Worm (Caenorhabditis elegans) whole organism, L2 larva: ENCODE measurements around the gene H08J19.1.

ENCODE experiments used
- C34F6.9 ChIP-seq: fragments of 150-350 bp; optimal IDR thresholded peaks from 2 replicates; lab custom pipeline; 2014; ENCODE audit warnings: missing biosample characterization, missing genetic modification characterization
- F13H6.1 ChIP-seq: sonication (generic microtip); optimal IDR thresholded peaks from 2 replicates; lab custom pipeline; 2016; ENCODE audit warnings: missing genetic modification characterization, missing compliant biosample characterization
- R02D3.7 ChIP-seq: fragments of 150-350 bp; optimal IDR thresholded peaks from 2 replicates; lab custom pipeline; 2014; ENCODE audit warnings: missing biosample characterization, missing genetic modification characterization
- Y55F3AM.14 ChIP-seq: fragments of 200-800 bp; sonication (Bioruptor generic); optimal IDR thresholded peaks from 2 replicates; lab custom pipeline; 2018; ENCODE audit warnings: mild to moderate bottlenecking, missing genetic modification characterization, missing compliant biosample characterization
- ZK546.5 ChIP-seq: sonication (generic microtip); optimal IDR thresholded peaks from 2 replicates; lab custom pipeline; 2017; ENCODE audit warnings: missing biosample characterization, missing genetic modification characterization
- aly-2 ChIP-seq: fragments of 150-350 bp; optimal IDR thresholded peaks from 2 replicates; lab custom pipeline; 2014; ENCODE audit warnings: missing biosample characterization, missing genetic modification characterization
- ama-1 ChIP-seq: fragments of 150-350 bp; optimal IDR thresholded peaks from 2 replicates; lab custom pipeline; 2018; ENCODE audit warnings: inconsistent platforms
- blmp-1 ChIP-seq: sonication (generic microtip); optimal IDR thresholded peaks from 2 replicates; lab custom pipeline; 2017; ENCODE audit warnings: missing genetic modification characterization, mild to moderate bottlenecking, missing compliant biosample characterization, antibody characterized with exemption, moderate library complexity; ENCODE audit not compliant: insufficient read depth
- ceh-82 ChIP-seq: fragments of 150-350 bp; optimal IDR thresholded peaks from 2 replicates; lab custom pipeline; 2014; ENCODE audit warnings: missing biosample characterization, missing genetic modification characterization
- crh-2 ChIP-seq: sonication (generic microtip); optimal IDR thresholded peaks from 2 replicates; lab custom pipeline; 2017; ENCODE audit warnings: missing biosample characterization, missing genetic modification characterization
- dmd-4 ChIP-seq: sonication (generic microtip); optimal IDR thresholded peaks from 2 replicates; lab custom pipeline; 2017; ENCODE audit warnings: missing biosample characterization, missing genetic modification characterization
- egl-27 ChIP-seq: sonication (generic microtip); optimal IDR thresholded peaks from 3 replicates; lab custom pipeline; 2017; ENCODE audit warnings: missing biosample characterization, missing genetic modification reagents, missing genetic modification characterization
- elt-1 ChIP-seq: fragments of 150-350 bp; optimal IDR thresholded peaks from 2 replicates; lab custom pipeline; 2014; ENCODE audit warnings: missing biosample characterization, missing genetic modification characterization
- elt-3 ChIP-seq: sonication (generic microtip); optimal IDR thresholded peaks from 2 replicates; lab custom pipeline; 2017; ENCODE audit warnings: missing biosample characterization, missing genetic modification characterization
- fos-1 ChIP-seq: fragments of 150-350 bp; optimal IDR thresholded peaks from 2 replicates; lab custom pipeline; 2014; ENCODE audit warnings: missing biosample characterization, missing genetic modification characterization
- gmeb-1 ChIP-seq: fragments of 150-350 bp; optimal IDR thresholded peaks from 2 replicates; lab custom pipeline; 2014; ENCODE audit warnings: missing biosample characterization, missing genetic modification characterization
- lin-11 ChIP-seq: fragments of 150-350 bp; sonication (generic microtip); optimal IDR thresholded peaks from 2 replicates; lab custom pipeline; 2014; ENCODE audit warnings: missing biosample characterization, missing genetic modification characterization, inconsistent platforms, mixed read lengths
- lin-13 ChIP-seq: fragments of 150-350 bp; optimal IDR thresholded peaks from 2 replicates; lab custom pipeline; 2014; ENCODE audit warnings: missing biosample characterization, missing genetic modification reagents, missing genetic modification characterization
- lin-39 ChIP-seq: fragments of 150-350 bp; optimal IDR thresholded peaks from 2 replicates; lab custom pipeline; 2014; ENCODE audit warnings: missing biosample characterization, missing genetic modification reagents, missing genetic modification characterization
- lsy-2 ChIP-seq, 2 experiments: fragments of 150-350 bp in 1 of 2; sonication (generic microtip) in 1 of 2; optimal IDR thresholded peaks; 2 replicates each; lab custom pipeline; 2014 to 2017; ENCODE audit warnings: missing biosample characterization in 2 of 2, missing genetic modification characterization in 2 of 2
- mab-5 ChIP-seq: fragments of 150-350 bp; optimal IDR thresholded peaks from 2 replicates; lab custom pipeline; 2014; ENCODE audit warnings: missing biosample characterization, missing genetic modification characterization
- mbf-1 ChIP-seq: sonication (generic microtip); optimal IDR thresholded peaks from 2 replicates; lab custom pipeline; 2017; ENCODE audit warnings: missing biosample characterization, missing genetic modification characterization
- mdl-1 ChIP-seq, 2 experiments: fragments of 150-350 bp in 1 of 2; sonication (generic microtip) in 1 of 2; optimal IDR thresholded peaks; 2 replicates each; lab custom pipeline; 2017; ENCODE audit warnings: missing biosample characterization in 2 of 2, missing genetic modification characterization in 2 of 2
- nhr-10 ChIP-seq: sonication (generic microtip); optimal IDR thresholded peaks from 2 replicates; lab custom pipeline; 2017; ENCODE audit warnings: missing biosample characterization, missing genetic modification characterization
- nhr-11 ChIP-seq: fragments of 150-350 bp; optimal IDR thresholded peaks from 2 replicates; lab custom pipeline; 2014; ENCODE audit warnings: missing biosample characterization, missing genetic modification characterization
- nhr-129 ChIP-seq: fragments of 150-350 bp; optimal IDR thresholded peaks from 2 replicates; lab custom pipeline; 2014; ENCODE audit warnings: missing biosample characterization, missing genetic modification characterization
- nhr-21 ChIP-seq: fragments of 150-350 bp; optimal IDR thresholded peaks from 2 replicates; lab custom pipeline; 2014; ENCODE audit warnings: missing biosample characterization, missing genetic modification characterization
- nhr-237 ChIP-seq: fragments of 150-350 bp; optimal IDR thresholded peaks from 2 replicates; lab custom pipeline; 2014; ENCODE audit warnings: missing biosample characterization, missing genetic modification characterization
- nhr-25 ChIP-seq: fragments of 150-350 bp; sonication (generic microtip); optimal IDR thresholded peaks from 3 replicates; lab custom pipeline; 2014; ENCODE audit warnings: missing biosample characterization, missing genetic modification characterization
- nhr-6 ChIP-seq: fragments of 150-350 bp; optimal IDR thresholded peaks from 2 replicates; lab custom pipeline; 2014; ENCODE audit warnings: missing biosample characterization, missing genetic modification characterization
- peb-1 ChIP-seq: fragments of 150-350 bp; optimal IDR thresholded peaks from 2 replicates; lab custom pipeline; 2014; ENCODE audit warnings: missing biosample characterization, missing genetic modification characterization
- skn-1 ChIP-seq: sonication (generic microtip); optimal IDR thresholded peaks from 2 replicates; lab custom pipeline; 2017; ENCODE audit warnings: missing biosample characterization, missing genetic modification characterization
- sma-3 ChIP-seq: sonication (generic microtip); optimal IDR thresholded peaks from 2 replicates; lab custom pipeline; 2016; ENCODE audit warnings: missing genetic modification reagents, missing genetic modification characterization, missing compliant biosample characterization
- sma-9 ChIP-seq, 2 experiments: fragments of 150-350 bp in 1 of 2; sonication (generic microtip) in 1 of 2; optimal IDR thresholded peaks; 2 replicates each; lab custom pipeline; 2014 to 2016; ENCODE audit warnings: missing genetic modification characterization in 2 of 2, mild to moderate bottlenecking in 1 of 2, missing biosample characterization in 1 of 2, missing compliant biosample characterization in 1 of 2, missing genetic modification reagents in 1 of 2, moderate library complexity in 1 of 2
- snpc-4 ChIP-seq: fragments of 150-350 bp; optimal IDR thresholded peaks from 2 replicates; lab custom pipeline; 2014; ENCODE audit warnings: missing biosample characterization, missing genetic modification characterization
- unc-39 ChIP-seq: fragments of 150-350 bp; optimal IDR thresholded peaks from 2 replicates; lab custom pipeline; 2014; ENCODE audit warnings: missing biosample characterization, missing genetic modification characterization
- unc-55 ChIP-seq: fragments of 150-350 bp; sonication (generic microtip); optimal IDR thresholded peaks from 3 replicates; lab custom pipeline; 2014; ENCODE audit warnings: missing biosample characterization, missing genetic modification reagents, missing genetic modification characterization
- unc-62 ChIP-seq: fragments of 150-350 bp; optimal IDR thresholded peaks from 2 replicates; lab custom pipeline; 2014; ENCODE audit warnings: missing biosample characterization, missing genetic modification reagents, missing genetic modification characterization
- zag-1 ChIP-seq: fragments of 150-350 bp; optimal IDR thresholded peaks from 2 replicates; lab custom pipeline; 2014; ENCODE audit warnings: missing biosample characterization, missing genetic modification characterization
- ztf-11 ChIP-seq: sonication (generic microtip); optimal IDR thresholded peaks from 2 replicates; lab custom pipeline; 2017; ENCODE audit warnings: missing biosample characterization, missing genetic modification characterization
- ztf-4 ChIP-seq: fragments of 150-350 bp; optimal IDR thresholded peaks from 2 replicates; lab custom pipeline; 2014; ENCODE audit warnings: missing biosample characterization, missing genetic modification characterization

The H08J19.1 gene

DNA sequence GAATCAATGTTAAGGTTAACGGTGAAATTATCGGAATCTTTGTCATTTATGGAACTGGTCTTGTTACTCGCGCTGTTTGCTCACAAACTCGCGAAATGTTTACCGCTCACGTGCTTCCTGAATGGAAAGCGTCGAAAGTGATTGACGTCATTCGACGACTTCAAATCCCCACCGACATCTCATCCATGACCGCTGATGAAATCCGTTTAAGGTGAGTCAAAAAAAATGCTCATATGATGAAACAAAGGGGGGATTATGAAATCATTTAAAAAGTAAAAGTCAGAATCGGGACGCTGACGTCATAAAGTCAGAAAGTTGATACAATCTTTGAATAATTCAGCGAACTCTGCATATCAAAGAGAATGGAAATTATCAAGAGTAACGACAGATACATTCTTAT, 34.1 kb upstream of the H08J19.1 start:
- TF ChIP-seq elt-1 (no peak), nhr-21 (tag; lab: Kevin White, UChicago) (peak; percentile 6), aly-2 (tag; lab: Kevin White, UChicago) (no peak), peb-1 (tag; lab: Kevin White, UChicago) (no peak), nhr-6 (no peak), lin-39 (tag; lab: Kevin White, UChicago) (no peak), nhr-10 (tag; lab: Kevin White, UChicago) (no peak), R02D3.7 (tag; lab: Kevin White, UChicago) (no peak), F13H6.1 (tag; lab: Kevin White, UChicago) (no peak), C34F6.9 (tag; lab: Kevin White, UChicago) (peak; percentile 32), lin-11 (tag; lab: Kevin White, UChicago) (no peak), nhr-237 (tag; lab: Kevin White, UChicago) (no peak), mab-5 (tag; lab: Kevin White, UChicago) (no peak), sma-3 (GFP tag; lab: Kevin White, UChicago) (no peak), dmd-4 (tag; lab: Kevin White, UChicago) (no peak), unc-62 (GFP tag; lab: Kevin White, UChicago) (no peak), fos-1 (no peak), ceh-82 (tag; lab: Kevin White, UChicago) (no peak), lsy-2 (tag; optimal IDR thresholded peaks at IDR 0.05; lab: Kevin White, UChicago) (peak in 1 of 2 experiments; percentile 30), lin-13 (GFP tag; lab: Kevin White, UChicago) (no peak), sma-9 (GFP tag; optimal IDR thresholded peaks at IDR 0.05; lab: Kevin White, UChicago) (peak; percentile 27), sma-9 (tag; optimal IDR thresholded peaks at IDR 0.05; lab: Kevin White, UChicago) (no peak), unc-39 (tag; lab: Kevin White, UChicago) (no peak), skn-1 (no peak), ztf-11 (tag; lab: Kevin White, UChicago) (no peak), nhr-25 (no peak), blmp-1 (tag; lab: Kevin White, UChicago) (no peak), nhr-129 (tag; lab: Kevin White, UChicago) (peak; percentile 48), mdl-1 (tag; optimal IDR thresholded peaks at IDR 0.05; lab: Kevin White, UChicago) (no peak), snpc-4 (tag; lab: Kevin White, UChicago) (no peak), unc-55 (GFP tag; lab: Kevin White, UChicago) (peak; percentile 23), mbf-1 (tag; lab: Kevin White, UChicago) (no peak), nhr-11 (tag; lab: Kevin White, UChicago) (no peak), crh-2 (tag; lab: Kevin White, UChicago) (no peak), Y55F3AM.14 (GFP tag; lab: Kevin White, UChicago) (no peak), ztf-4 (peak; percentile 37)
- TF ChIP-seq, all 48 proteins: peak for 7

- no peak for TF ChIP-seq nhr-25
- TF ChIP-seq lin-39 (tag; lab: Kevin White, UChicago), result no peak
- TF ChIP-seq peb-1 (tag; lab: Kevin White, UChicago), result no peak
- TF ChIP-seq elt-3 (tag; lab: Kevin White, UChicago), result no peak
- peak; percentile 12 for TF ChIP-seq sma-9 (GFP tag; optimal IDR thresholded peaks at IDR 0.05; lab: Kevin White, UChicago)
- TF ChIP-seq sma-9 (tag; optimal IDR thresholded peaks at IDR 0.05; lab: Kevin White, UChicago), result no peak
These were observed 33.0 kb upstream of the H08J19.1 start for ce11 chrX:15609698-15610097.

ce11 chrX:15610527-15611091, 32.1 kb upstream of the H08J19.1 start:
- TF ChIP-seq aly-2 (tag; lab: Kevin White, UChicago) (peak; percentile 54), nhr-25 (peak; percentile 63), lsy-2 (tag; optimal IDR thresholded peaks at IDR 0.05; lab: Kevin White, UChicago) (peak; percentile 35 to 64), nhr-6 (no peak), Y55F3AM.14 (GFP tag; lab: Kevin White, UChicago) (no peak), ztf-11 (tag; lab: Kevin White, UChicago) (no peak), crh-2 (tag; lab: Kevin White, UChicago) (peak; percentile 93), nhr-129 (tag; lab: Kevin White, UChicago) (peak; percentile 85), gmeb-1 (tag; lab: Kevin White, UChicago) (peak; percentile 70), F13H6.1 (tag; lab: Kevin White, UChicago) (peak; percentile 53), sma-3 (GFP tag; lab: Kevin White, UChicago) (peak; percentile 63), dmd-4 (tag; lab: Kevin White, UChicago) (no peak), skn-1 (peak; percentile 84), ZK546.5 (tag; lab: Kevin White, UChicago) (no peak), unc-55 (GFP tag; lab: Kevin White, UChicago) (peak; percentile 18), sma-9 (GFP tag; optimal IDR thresholded peaks at IDR 0.05; lab: Kevin White, UChicago) (peak; percentile 72), sma-9 (tag; optimal IDR thresholded peaks at IDR 0.05; lab: Kevin White, UChicago) (no peak), zag-1 (tag; lab: Kevin White, UChicago) (no peak), egl-27 (tag; lab: Kevin White, UChicago) (no peak), mdl-1 (tag; optimal IDR thresholded peaks at IDR 0.05; lab: Kevin White, UChicago) (peak in 1 of 2 experiments; percentile 78), ama-1 (lab: Kevin White, UChicago) (peak; percentile 71), blmp-1 (tag; lab: Kevin White, UChicago) (peak; percentile 37), ztf-4 (peak; percentile 57), elt-3 (tag; lab: Kevin White, UChicago) (no peak), fos-1 (peak; percentile 90), nhr-21 (tag; lab: Kevin White, UChicago) (peak; percentile 60), C34F6.9 (tag; lab: Kevin White, UChicago) (peak; percentile 57), peb-1 (tag; lab: Kevin White, UChicago) (no peak), lin-13 (GFP tag; lab: Kevin White, UChicago) (peak; percentile 50), nhr-10 (tag; lab: Kevin White, UChicago) (no peak)
- TF ChIP-seq, all 48 proteins: peak for 19
